Worm (Caenorhabditis elegans) whole organism, L4/young adult: ENCODE results near the gene arrd-19.

Experiments
- W03F9.2 ChIP-seq: fragments of 150-350 bp; optimal IDR thresholded peaks from 2 replicates; lab custom pipeline; 2014; ENCODE audit warnings: missing biosample characterization, missing genetic modification characterization
- dao-5 ChIP-seq: sonication (generic microtip); optimal IDR thresholded peaks from 2 replicates; lab custom pipeline; 2016; ENCODE audit warnings: missing genotype, missing genetic modification characterization, moderate library complexity, missing compliant biosample characterization
- him-1 ChIP-seq: sonication (generic microtip); optimal IDR thresholded peaks from 2 replicates; lab custom pipeline; 2016; ENCODE audit warnings: missing genotype, missing genetic modification reagents, missing genetic modification characterization, missing compliant biosample characterization

Gene arrd-19

DNA sequence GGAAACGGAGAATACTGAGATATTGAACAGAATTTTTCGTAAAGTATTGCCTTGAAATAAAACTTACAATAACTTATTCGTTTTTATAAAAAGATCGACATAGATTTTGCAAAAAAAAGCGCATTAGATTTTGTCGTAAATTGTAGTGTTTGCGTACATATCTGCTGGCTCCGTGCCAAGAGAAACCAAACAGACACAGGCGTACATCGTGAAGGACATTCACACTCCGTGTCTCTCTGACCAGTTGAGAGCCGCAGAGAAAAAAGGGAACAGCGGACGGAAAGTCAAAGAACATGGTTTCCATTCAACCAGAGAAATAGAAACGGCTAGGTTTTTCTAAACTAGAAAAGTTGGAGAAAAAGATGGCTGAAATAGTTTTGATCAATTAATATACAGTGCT lies at the start of gene arrd-19:
Gene arrd-19, minus strand, starts transcription at position 209 of the 400 bp plus-strand sequence.
- TF ChIP-seq him-1 (tag; lab: Kevin White, UChicago) (peak; percentile 18), dao-5 (tag; lab: Kevin White, UChicago) (no peak), W03F9.2 (tag; lab: Kevin White, UChicago) (peak; percentile 16)

DNA sequence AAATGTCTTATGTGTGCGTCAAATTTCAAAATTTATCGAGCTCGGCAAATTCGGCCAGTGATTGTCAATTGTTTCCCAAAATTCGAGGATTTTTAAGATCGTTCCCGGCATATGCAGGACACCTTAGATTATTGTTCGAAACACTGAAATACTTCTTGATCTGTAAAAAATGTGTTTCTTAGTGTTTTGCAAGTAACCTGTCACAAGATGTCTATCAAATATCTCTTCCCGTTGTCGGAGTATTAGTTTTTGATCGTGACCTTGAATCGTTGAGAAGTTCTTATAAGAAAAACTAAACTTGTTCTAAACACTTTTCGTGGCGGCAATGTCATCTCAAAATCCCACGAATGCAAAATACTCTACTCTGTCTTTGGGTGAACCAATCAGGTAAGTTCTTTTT lies 47.2 kb upstream of the arrd-19 start, which contains the start of gene C04E12.4:
Gene C04E12.4, plus strand, starts transcription at position 301 of the 400 bp plus-strand sequence.
- TF ChIP-seq W03F9.2 (tag; lab: Kevin White, UChicago) (no peak), him-1 (tag; lab: Kevin White, UChicago) (no peak)

DNA sequence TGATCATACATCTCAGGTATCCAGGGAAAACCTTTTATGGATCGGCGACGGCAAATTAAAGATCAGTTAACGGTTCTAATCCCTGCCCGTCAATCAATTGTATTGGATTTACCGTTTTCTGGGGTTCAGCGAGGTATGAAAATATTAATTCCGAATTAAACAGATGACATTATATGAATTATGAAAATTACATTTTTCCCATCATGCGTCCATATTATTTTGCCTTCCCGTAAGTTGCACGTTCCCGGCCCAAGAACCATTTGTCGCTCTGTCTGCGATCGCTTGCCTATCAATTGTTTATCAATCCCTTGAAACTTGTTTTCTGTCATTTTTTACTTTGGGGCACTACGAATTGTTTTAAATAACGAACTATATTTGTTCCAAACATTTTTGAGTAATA lies 46.3 kb upstream of the arrd-19 start:
- TF ChIP-seq dao-5 (tag; lab: Kevin White, UChicago): no peak
- TF ChIP-seq W03F9.2 (tag; lab: Kevin White, UChicago): no peak
- no peak for TF ChIP-seq him-1 (tag; lab: Kevin White, UChicago)

DNA sequence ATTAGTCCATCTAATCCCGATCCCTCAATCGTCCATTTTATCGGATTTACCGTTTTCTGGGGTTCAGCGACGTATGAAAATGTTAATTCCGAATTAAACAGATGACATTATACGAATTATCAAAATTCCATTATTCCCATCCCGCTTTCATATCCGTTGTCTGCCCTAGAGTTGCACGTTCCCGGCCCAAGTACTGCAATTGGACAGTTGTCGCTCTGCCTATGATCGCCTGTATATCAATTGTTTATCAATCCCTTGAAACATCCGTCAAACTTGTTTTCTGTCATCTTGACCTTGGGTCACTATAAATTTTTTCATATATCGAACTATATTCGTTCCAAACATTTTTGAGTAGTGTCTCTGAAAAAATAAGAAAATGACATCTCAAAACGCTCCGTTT lies 43.0 kb upstream of the arrd-19 start, which contains the start of gene C04E12.5:
Gene C04E12.5, plus strand, starts transcription at position 301 of the 400 bp plus-strand sequence.
- TF ChIP-seq him-1 (tag; lab: Kevin White, UChicago): no peak
- no peak for TF ChIP-seq W03F9.2 (tag; lab: Kevin White, UChicago)
- TF ChIP-seq dao-5 (tag; lab: Kevin White, UChicago): no peak

DNA sequence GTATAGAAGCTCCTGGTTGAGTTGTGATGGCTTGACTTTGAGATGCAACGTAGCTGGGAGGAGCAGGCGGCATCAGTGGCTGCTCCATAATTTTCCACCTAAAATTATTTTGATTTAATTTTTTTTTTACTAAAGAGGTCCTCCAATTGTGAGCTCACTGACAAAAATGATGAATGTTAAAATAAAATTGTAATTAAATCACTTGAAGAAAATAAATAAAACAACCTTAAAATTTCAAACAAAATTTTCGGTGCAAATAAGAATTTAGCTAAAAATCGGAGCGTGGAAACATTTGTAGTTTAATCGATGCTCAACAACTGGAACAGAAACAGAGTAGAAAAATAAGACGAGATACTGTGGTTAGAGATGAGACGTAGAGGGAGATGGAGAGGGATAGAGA lies 41.8 kb upstream of the arrd-19 start, which contains the start of gene scrm-3:
Gene scrm-3, minus strand, starts transcription at position 101 of the 400 bp plus-strand sequence.
- TF ChIP-seq dao-5 (tag; lab: Kevin White, UChicago) (no peak), W03F9.2 (tag; lab: Kevin White, UChicago) (no peak), him-1 (tag; lab: Kevin White, UChicago) (no peak)

- no peak for TF ChIP-seq dao-5 (tag; lab: Kevin White, UChicago)
- TF ChIP-seq W03F9.2 (tag; lab: Kevin White, UChicago): no peak
- TF ChIP-seq him-1 (tag; lab: Kevin White, UChicago): no peak
These were observed 40.2 kb upstream of the arrd-19 start for ce11 chrV:3355544-3355943.

DNA sequence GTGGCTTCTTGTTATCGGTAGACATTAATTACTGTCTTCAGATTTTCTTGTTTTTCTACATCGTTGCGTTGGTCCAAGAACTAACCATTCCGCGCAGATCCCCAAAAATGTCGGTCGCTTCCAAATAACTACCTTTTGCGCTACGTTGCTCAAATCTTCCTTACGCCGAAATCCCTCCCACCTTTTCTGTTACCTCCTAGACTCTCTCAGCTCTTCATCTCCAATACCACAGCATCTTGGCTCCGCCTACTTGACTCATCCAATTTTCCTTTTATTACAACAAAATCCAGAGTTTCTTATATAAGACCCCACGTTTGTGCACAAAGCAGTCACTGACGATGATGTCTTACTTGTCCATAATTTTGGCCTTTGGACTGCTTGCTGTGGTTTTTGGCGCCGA lies 37.6 kb upstream of the arrd-19 start, which contains the start of gene C17B7.12:
Gene C17B7.12, plus strand, starts transcription at position 301 of the 400 bp plus-strand sequence.
- TF ChIP-seq dao-5 (tag; lab: Kevin White, UChicago) (no peak), him-1 (tag; lab: Kevin White, UChicago) (no peak), W03F9.2 (tag; lab: Kevin White, UChicago) (no peak)

DNA sequence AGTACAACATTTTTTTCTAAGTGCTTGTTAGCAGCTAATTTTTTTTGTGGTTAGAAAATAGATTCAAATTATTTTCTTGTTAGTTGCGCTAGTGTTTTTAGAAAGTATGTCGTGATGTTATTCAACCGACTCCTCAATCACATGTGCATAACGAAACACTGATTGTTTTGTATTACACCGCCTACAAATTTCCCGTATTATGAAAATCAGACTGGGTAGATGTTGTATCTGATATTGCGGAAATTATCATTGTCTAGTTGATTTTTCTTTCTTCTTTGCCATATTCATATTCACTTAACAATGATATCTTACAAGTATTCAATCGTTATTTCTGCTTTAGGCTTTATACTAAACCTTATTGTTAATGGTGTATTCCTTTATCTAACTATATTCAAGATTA lies 36.0 kb upstream of the arrd-19 start, which contains the start of gene str-63:
Gene str-63, plus strand, starts transcription at position 301 of the 400 bp plus-strand sequence.
- TF ChIP-seq him-1 (tag; lab: Kevin White, UChicago) (no peak), W03F9.2 (tag; lab: Kevin White, UChicago) (no peak), dao-5 (tag; lab: Kevin White, UChicago) (no peak)

DNA sequence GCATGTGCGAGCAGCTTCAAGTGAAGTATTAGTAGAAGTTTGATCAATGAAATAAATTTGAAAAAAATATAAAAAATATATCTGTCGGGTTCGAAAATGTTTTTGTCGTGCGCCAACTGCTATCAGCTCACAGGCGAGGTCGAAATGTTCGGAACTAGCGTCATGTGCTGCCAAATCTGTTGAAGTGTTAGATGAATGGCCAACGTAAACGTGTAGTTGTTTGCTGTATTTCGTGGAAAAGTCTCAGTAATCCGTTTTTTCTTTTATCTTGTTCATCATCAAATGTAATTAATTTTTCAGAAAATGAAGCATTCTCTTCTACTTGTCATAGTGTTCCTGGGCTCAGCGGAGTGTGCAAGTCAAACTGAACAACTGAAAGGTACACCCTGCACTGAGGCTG lies 34.6 kb upstream of the arrd-19 start, which contains the start of gene C17B7.15:
Gene C17B7.15, plus strand, starts transcription at position 301 of the 400 bp plus-strand sequence.
- no peak for TF ChIP-seq W03F9.2 (tag; lab: Kevin White, UChicago)
- no peak for TF ChIP-seq him-1 (tag; lab: Kevin White, UChicago)
- TF ChIP-seq dao-5 (tag; lab: Kevin White, UChicago): no peak

ce11 chrV:3347486-3347885 lies 32.2 kb upstream of the arrd-19 start:
- TF ChIP-seq W03F9.2 (tag; lab: Kevin White, UChicago): no peak
- TF ChIP-seq dao-5 (tag; lab: Kevin White, UChicago): no peak
- TF ChIP-seq him-1 (tag; lab: Kevin White, UChicago): no peak

ce11 chrV:3346434-3347019 lies 31.2 kb upstream of the arrd-19 start, which contains the start of gene fbxa-65:
Gene fbxa-65, minus strand, starts transcription at chrV:3346484.
- no peak for TF ChIP-seq dao-5 (tag; lab: Kevin White, UChicago)
- no peak for TF ChIP-seq W03F9.2 (tag; lab: Kevin White, UChicago)
- TF ChIP-seq him-1 (tag; lab: Kevin White, UChicago): no peak

- TF ChIP-seq W03F9.2 (tag; lab: Kevin White, UChicago) (no peak), dao-5 (tag; lab: Kevin White, UChicago) (no peak), him-1 (tag; lab: Kevin White, UChicago) (no peak)
These were observed 28.7 kb upstream of the arrd-19 start for ce11 chrV:3344001-3344400.

DNA sequence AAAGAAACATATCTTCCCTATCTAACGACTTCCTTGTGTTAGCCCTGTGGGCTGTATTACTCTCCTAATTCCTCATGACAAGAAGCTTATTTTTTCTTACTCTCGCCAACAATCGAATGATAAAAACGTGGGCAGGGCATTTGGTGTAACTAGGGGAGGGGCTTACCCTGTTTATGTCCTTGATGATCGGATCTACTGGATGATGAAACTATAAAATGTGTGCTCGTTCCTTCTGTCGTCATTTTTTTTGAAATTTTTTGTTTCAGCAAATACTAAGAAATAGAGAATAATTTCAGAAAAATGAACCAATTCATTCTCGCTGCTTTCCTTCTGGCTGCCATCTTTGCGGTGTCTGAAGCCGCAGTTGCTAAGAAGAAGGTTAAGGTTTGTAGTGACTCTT lies 27.2 kb upstream of the arrd-19 start, which contains the start of gene C17B7.3:
Gene C17B7.3, plus strand, starts transcription at position 301 of the 400 bp plus-strand sequence.
- TF ChIP-seq him-1 (tag; lab: Kevin White, UChicago): no peak
- TF ChIP-seq dao-5 (tag; lab: Kevin White, UChicago): no peak
- no peak for TF ChIP-seq W03F9.2 (tag; lab: Kevin White, UChicago)
